Worm (Caenorhabditis elegans): ENCODE measurements around the gene C53D6.4.

The C53D6.4 gene

ce11 chrIV:8974543-8975330 is 46.0 kb downstream of the C53D6.4 start:
- TF ChIP-seq nhr-11 (tag; optimal IDR thresholded peaks at IDR 0.05) (no peak), nhr-23 (tag; optimal IDR thresholded peaks at IDR 0.05) (no peak), mdl-1 (tag; optimal IDR thresholded peaks at IDR 0.05) (no peak), nhr-129 (tag; optimal IDR thresholded peaks at IDR 0.05) (peak; percentile 42), sma-9 (GFP tag; optimal IDR thresholded peaks at IDR 0.05) (peak; percentile 36), sma-9 (tag; optimal IDR thresholded peaks at IDR 0.05) (no peak), crh-2 (tag; optimal IDR thresholded peaks at IDR 0.05) (peak; percentile 10), alr-1 (tag; optimal IDR thresholded peaks at IDR 0.05) (no peak), F13H6.1 (tag; optimal IDR thresholded peaks at IDR 0.05) (peak; percentile 34), nhr-77 (tag; optimal IDR thresholded peaks at IDR 0.05) (no peak), ztf-4 (tag; optimal IDR thresholded peaks at IDR 0.05) (peak; percentile 17), C34F6.9 (tag; optimal IDR thresholded peaks at IDR 0.05) (peak; percentile 56), mab-5 (tag; optimal IDR thresholded peaks at IDR 0.05) (no peak), lsy-2 (tag; optimal IDR thresholded peaks at IDR 0.05) (peak in 1 of 2 experiments; percentile 63), R02D3.7 (tag; optimal IDR thresholded peaks at IDR 0.05) (no peak), ZK546.5 (tag; optimal IDR thresholded peaks at IDR 0.05) (no peak)

ce11 chrIV:8973249-8973958 is 47.3 kb downstream of the C53D6.4 start, which contains the start of gene C53B4.3:
C53B4.3 (minus strand) TSS chrIV:8973712.
- TF ChIP-seq lsy-2 (tag; optimal IDR thresholded peaks at IDR 0.05) (peak; percentile 51 to 75), C34F6.9 (tag; optimal IDR thresholded peaks at IDR 0.05) (peak; percentile 68), nhr-21 (tag; optimal IDR thresholded peaks at IDR 0.05) (no peak), zag-1 (tag; optimal IDR thresholded peaks at IDR 0.05) (no peak), sma-3 (GFP tag; optimal IDR thresholded peaks at IDR 0.05) (peak; percentile 76), nhr-10 (tag; optimal IDR thresholded peaks at IDR 0.05) (no peak), snpc-4 (tag; optimal IDR thresholded peaks at IDR 0.05) (no peak), ceh-82 (tag; optimal IDR thresholded peaks at IDR 0.05) (no peak), ztf-4 (tag; optimal IDR thresholded peaks at IDR 0.05) (peak; percentile 1), nhr-237 (tag; optimal IDR thresholded peaks at IDR 0.05) (no peak), ceh-16 (tag; optimal IDR thresholded peaks at IDR 0.05) (no peak), ama-1 (optimal IDR thresholded peaks at IDR 0.05) (no peak), aly-2 (tag; optimal IDR thresholded peaks at IDR 0.05) (no peak), sma-9 (GFP tag; optimal IDR thresholded peaks at IDR 0.05) (peak; percentile 89), sma-9 (tag; optimal IDR thresholded peaks at IDR 0.05) (no peak), nhr-129 (tag; optimal IDR thresholded peaks at IDR 0.05) (peak; percentile 24), nhr-25 (tag; optimal IDR thresholded peaks at IDR 0.05) (peak; percentile 70), dmd-4 (tag; optimal IDR thresholded peaks at IDR 0.05) (peak; percentile 28), lin-39 (tag; optimal IDR thresholded peaks at IDR 0.05) (no peak), unc-55 (GFP tag; optimal IDR thresholded peaks at IDR 0.05) (peak; percentile 65), mab-5 (tag; optimal IDR thresholded peaks at IDR 0.05) (no peak), blmp-1 (tag; optimal IDR thresholded peaks at IDR 0.05; ENCODE audit: insufficient read depth) (no peak), nhr-6 (tag; optimal IDR thresholded peaks at IDR 0.05) (no peak), skn-1 (tag; optimal IDR thresholded peaks at IDR 0.05) (no peak), lin-11 (tag; optimal IDR thresholded peaks at IDR 0.05) (peak; percentile 7), mdl-1 (tag; optimal IDR thresholded peaks at IDR 0.05) (no peak), ztf-11 (tag; optimal IDR thresholded peaks at IDR 0.05) (no peak), nhr-11 (tag; optimal IDR thresholded peaks at IDR 0.05) (no peak), elt-1 (tag; optimal IDR thresholded peaks at IDR 0.05) (no peak), ZK546.5 (tag; optimal IDR thresholded peaks at IDR 0.05) (no peak), egl-27 (tag; optimal IDR thresholded peaks at IDR 0.05) (no peak), F13H6.1 (tag; optimal IDR thresholded peaks at IDR 0.05) (peak; percentile 81), unc-39 (tag; optimal IDR thresholded peaks at IDR 0.05) (no peak), R02D3.7 (tag; optimal IDR thresholded peaks at IDR 0.05) (no peak), unc-62 (GFP tag; optimal IDR thresholded peaks at IDR 0.05) (no peak), elt-3 (tag; optimal IDR thresholded peaks at IDR 0.05) (no peak), peb-1 (tag; optimal IDR thresholded peaks at IDR 0.05) (no peak), gmeb-1 (tag; optimal IDR thresholded peaks at IDR 0.05) (peak; percentile 58), alr-1 (tag; optimal IDR thresholded peaks at IDR 0.05) (no peak), mbf-1 (tag; optimal IDR thresholded peaks at IDR 0.05) (no peak), fos-1 (tag; optimal IDR thresholded peaks at IDR 0.05) (peak; percentile 29), lin-13 (GFP tag; optimal IDR thresholded peaks at IDR 0.05) (peak; percentile 19), nhr-23 (tag; optimal IDR thresholded peaks at IDR 0.05) (no peak), Y55F3AM.14 (GFP tag; optimal IDR thresholded peaks at IDR 0.05) (no peak), ztf-1 (GFP tag; conservative IDR thresholded peaks at IDR 0.05) (no peak), nhr-77 (tag; optimal IDR thresholded peaks at IDR 0.05) (no peak), crh-2 (tag; optimal IDR thresholded peaks at IDR 0.05) (peak; percentile 39), nhr-12 (tag; optimal IDR thresholded peaks at IDR 0.05) (no peak)
